Fruit fly (Drosophila melanogaster): ENCODE measurements around the gene CG43125.

dm6 chr3R:28304505-28304904 is 41.1 kb upstream of the CG43125 start, which contains the start of gene CG12516:
- no peak for TF ChIP-seq psq (optimal IDR thresholded peaks at IDR 0.05)
- no peak for TF ChIP-seq Myc (optimal IDR thresholded peaks at IDR 0.05)
